Worm (Caenorhabditis elegans): ENCODE measurements around the gene lgc-33.

- TF ChIP-seq pha-2 (tag; optimal IDR thresholded peaks at IDR 0.05), result no peak
- no peak for TF ChIP-seq fkh-6 (tag; optimal IDR thresholded peaks at IDR 0.05)
- TF ChIP-seq rnt-1 (tag; optimal IDR thresholded peaks at IDR 0.05), result no peak
- no peak for TF ChIP-seq pha-4 (tag; optimal IDR thresholded peaks at IDR 0.05)
- no peak for TF ChIP-seq ceh-48 (tag; optimal IDR thresholded peaks at IDR 0.05)
- TF ChIP-seq ceh-24 (tag; optimal IDR thresholded peaks at IDR 0.05), result no peak
- no peak for TF ChIP-seq ahr-1 (tag; optimal IDR thresholded peaks at IDR 0.05)
- no peak for TF ChIP-seq npax-4 (tag; optimal IDR thresholded peaks at IDR 0.05)
- TF ChIP-seq ama-1 (optimal IDR thresholded peaks at IDR 0.05), result no peak
- TF ChIP-seq che-1 (tag; optimal IDR thresholded peaks at IDR 0.05), result no peak
- TF ChIP-seq pag-3 (tag; optimal IDR thresholded peaks at IDR 0.05; ENCODE audit: borderline replicate concordance), result no peak
- TF ChIP-seq ceh-30 (tag; optimal IDR thresholded peaks at IDR 0.05), result no peak
- TF ChIP-seq unc-55 (GFP tag; optimal IDR thresholded peaks at IDR 0.05), result no peak
Measured at ce11 chrIV:868723-869122, 23.4 kb downstream of the lgc-33 start.
